Worm (Caenorhabditis elegans) whole organism, L3 larva: ENCODE measurements around the gene K08E4.2.

ENCODE experiments used
- ZK546.5 ChIP-seq: sonication (generic microtip); optimal IDR thresholded peaks from 2 replicates; lab custom pipeline; 2017; ENCODE audit warnings: missing biosample characterization, missing genetic modification characterization
- fkh-2 ChIP-seq: fragments of 150-350 bp; optimal IDR thresholded peaks from 2 replicates; lab custom pipeline; 2014; ENCODE audit warnings: missing biosample characterization, missing genetic modification reagents, missing genetic modification characterization
- fos-1 ChIP-seq: fragments of 150-350 bp; optimal IDR thresholded peaks from 2 replicates; lab custom pipeline; 2014; ENCODE audit warnings: missing biosample characterization, missing genetic modification characterization
- nhr-11 ChIP-seq: fragments of 150-350 bp; optimal IDR thresholded peaks from 2 replicates; lab custom pipeline; 2014; ENCODE audit warnings: missing biosample characterization, missing genetic modification characterization
- nhr-77 ChIP-seq: fragments of 150-350 bp; optimal IDR thresholded peaks from 2 replicates; lab custom pipeline; 2014; ENCODE audit warnings: missing biosample characterization, missing genetic modification characterization
- unc-62 ChIP-seq: fragments of 150-350 bp; sonication (generic microtip); optimal IDR thresholded peaks from 4 replicates; lab custom pipeline; 2014; ENCODE audit warnings: missing biosample characterization, missing genetic modification reagents, missing genetic modification characterization
- ztf-11 ChIP-seq: fragments of 150-350 bp; optimal IDR thresholded peaks from 2 replicates; lab custom pipeline; 2014; ENCODE audit warnings: missing biosample characterization, missing genetic modification characterization

- no peak for TF ChIP-seq fos-1
- TF ChIP-seq nhr-77 (tag; lab: Kevin White, UChicago) = no peak
- no peak for TF ChIP-seq ztf-11 (tag; lab: Kevin White, UChicago)
- TF ChIP-seq nhr-11 (tag; lab: Kevin White, UChicago) = no peak
- TF ChIP-seq fkh-2 = no peak
- no peak for TF ChIP-seq unc-62 (GFP tag; lab: Kevin White, UChicago)
- TF ChIP-seq ZK546.5 (tag; lab: Kevin White, UChicago) = no peak
Measured at ce11 chrIV:12092113-12092512, 35.7 kb upstream of the K08E4.2 start, which contains the start of gene mig-32.
